Fruit fly (Drosophila melanogaster): ENCODE data around the gene ppk21.

Gene ppk21

dm6 chr3R:29708322-29708721 lies 43.7 kb downstream of the ppk21 start:
- TF ChIP-seq Hr83 (GFP tag; optimal IDR thresholded peaks at IDR 0.05; ENCODE audit: poor library complexity, severe bottlenecking) (no peak), lola (GFP tag; optimal IDR thresholded peaks at IDR 0.05) (no peak), br (GFP tag; optimal IDR thresholded peaks at IDR 0.05) (no peak), psq (GFP tag; optimal IDR thresholded peaks at IDR 0.05) (no peak), OdsH (GFP tag; optimal IDR thresholded peaks at IDR 0.05) (no peak), Sp1 (GFP tag; optimal IDR thresholded peaks at IDR 0.05) (no peak), brk (GFP tag; optimal IDR thresholded peaks at IDR 0.05) (no peak), jim (GFP tag; optimal IDR thresholded peaks at IDR 0.05) (no peak), sv (GFP tag; optimal IDR thresholded peaks at IDR 0.05) (no peak), GATAd (GFP tag; optimal IDR thresholded peaks at IDR 0.05) (no peak), Hnf4 (GFP tag; optimal IDR thresholded peaks at IDR 0.05) (no peak), dmrt93B (GFP tag; optimal IDR thresholded peaks at IDR 0.05) (no peak), Hr78 (GFP tag; optimal IDR thresholded peaks at IDR 0.05) (no peak), dsf (GFP tag; optimal IDR thresholded peaks at IDR 0.05; ENCODE audit: borderline replicate concordance) (no peak), Abd-B (GFP tag; optimal IDR thresholded peaks at IDR 0.05) (no peak)

DNA sequence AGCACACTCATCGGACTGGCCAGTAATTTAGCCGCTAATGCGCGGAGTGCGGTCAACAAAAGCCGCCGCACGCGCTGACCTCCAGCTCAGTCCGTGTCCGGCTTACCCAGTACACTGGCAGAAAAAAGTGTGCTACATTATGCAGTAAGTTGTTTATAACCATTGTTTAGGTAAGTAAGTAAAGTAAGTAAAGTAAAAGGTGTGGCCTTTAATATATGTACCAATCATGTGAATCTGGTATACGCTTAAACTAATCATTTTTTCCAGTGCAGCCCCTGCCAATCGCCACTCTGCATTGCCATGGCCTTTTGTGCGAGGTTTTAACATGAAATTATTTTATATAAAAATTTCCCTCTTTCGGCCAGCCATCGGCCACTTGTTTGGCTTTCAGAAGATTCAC lies 46.9 kb downstream of the ppk21 start:
- no peak for TF ChIP-seq woc (GFP tag; optimal IDR thresholded peaks at IDR 0.05)
- TF ChIP-seq Dif (GFP tag; optimal IDR thresholded peaks at IDR 0.05; ENCODE audit: partially characterized antibody), result no peak
- no peak for TF ChIP-seq Dfd (GFP tag; optimal IDR thresholded peaks at IDR 0.05)
- TF ChIP-seq ey (GFP tag; optimal IDR thresholded peaks at IDR 0.05), result no peak

dm6 chr3R:29714314-29714713 lies 49.7 kb downstream of the ppk21 start, which contains the start of gene Obp99d:
Obp99d (plus strand) TSS chr3R:29714505.
- no peak for TF ChIP-seq rgr (GFP tag; optimal IDR thresholded peaks at IDR 0.05)
- no peak for TF ChIP-seq dl (GFP tag; optimal IDR thresholded peaks at IDR 0.05; ENCODE audit: insufficient read depth in 1 of 2, partially characterized antibody in 2 of 2)
- TF ChIP-seq h (GFP tag; optimal IDR thresholded peaks at IDR 0.05), result no peak
- no peak for TF ChIP-seq Rel (GFP tag; optimal IDR thresholded peaks at IDR 0.05)
- no peak for TF ChIP-seq Rel (tag; optimal IDR thresholded peaks at IDR 0.05)
- TF ChIP-seq GATAd (GFP tag; optimal IDR thresholded peaks at IDR 0.05), result no peak
- TF ChIP-seq Abd-B (GFP tag; optimal IDR thresholded peaks at IDR 0.05), result no peak
- TF ChIP-seq Sp1 (GFP tag; optimal IDR thresholded peaks at IDR 0.05), result no peak
- no peak for TF ChIP-seq fru (GFP tag; optimal IDR thresholded peaks at IDR 0.05)
- no peak for TF ChIP-seq Vsx2 (GFP tag; optimal IDR thresholded peaks at IDR 0.05; ENCODE audit: partially characterized antibody)
- no peak for TF ChIP-seq Hr83 (GFP tag; optimal IDR thresholded peaks at IDR 0.05; ENCODE audit: poor library complexity, severe bottlenecking)
- no peak for TF ChIP-seq dmrt93B (GFP tag; optimal IDR thresholded peaks at IDR 0.05)
- no peak for TF ChIP-seq psq (GFP tag; optimal IDR thresholded peaks at IDR 0.05)
- TF ChIP-seq Dif (GFP tag; optimal IDR thresholded peaks at IDR 0.05; ENCODE audit: partially characterized antibody), result no peak
- no peak for TF ChIP-seq sage (GFP tag; optimal IDR thresholded peaks at IDR 0.05)
- no peak for TF ChIP-seq N (GFP tag; optimal IDR thresholded peaks at IDR 0.05)

DNA sequence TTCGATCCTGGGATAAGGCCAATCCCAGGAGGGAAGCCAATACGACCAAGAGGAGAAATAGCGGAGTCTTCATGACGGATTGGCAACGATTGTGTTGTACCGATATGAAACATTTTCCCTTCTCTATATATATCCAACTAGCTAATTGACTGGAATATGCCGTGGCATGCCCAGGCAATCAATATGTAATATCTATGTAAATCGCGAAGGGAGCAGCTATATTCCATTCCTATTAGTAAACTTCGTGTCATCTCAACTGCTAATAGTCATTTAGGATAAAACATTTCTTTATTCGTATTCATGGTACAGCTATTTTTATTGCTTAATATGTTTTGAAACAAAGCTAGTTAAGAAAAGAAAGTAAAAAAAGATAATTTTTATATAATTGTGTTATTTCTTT lies 50.7 kb downstream of the ppk21 start, which contains the start of gene Dup99B:
Gene Dup99B, minus strand, starts transcription at position 101 of the 400 bp plus-strand sequence.
- no peak for TF ChIP-seq Mio (GFP tag; optimal IDR thresholded peaks at IDR 0.05)
- TF ChIP-seq GATAd (GFP tag; optimal IDR thresholded peaks at IDR 0.05), result no peak
- TF ChIP-seq CG9705 (GFP tag; optimal IDR thresholded peaks at IDR 0.05), result no peak
- TF ChIP-seq lola (GFP tag; optimal IDR thresholded peaks at IDR 0.05), result no peak
- no peak for TF ChIP-seq foxo (GFP tag; optimal IDR thresholded peaks at IDR 0.05)
- no peak for TF ChIP-seq fru (GFP tag; optimal IDR thresholded peaks at IDR 0.05)
- TF ChIP-seq woc (GFP tag; optimal IDR thresholded peaks at IDR 0.05), result no peak
- no peak for TF ChIP-seq psq (GFP tag; optimal IDR thresholded peaks at IDR 0.05)
- no peak for TF ChIP-seq Hnf4 (GFP tag; optimal IDR thresholded peaks at IDR 0.05)
- TF ChIP-seq Dif (GFP tag; optimal IDR thresholded peaks at IDR 0.05; ENCODE audit: partially characterized antibody), result no peak
- no peak for TF ChIP-seq CG32264 (GFP tag; optimal IDR thresholded peaks at IDR 0.05)
- no peak for TF ChIP-seq usp (GFP tag; optimal IDR thresholded peaks at IDR 0.05)
- no peak for TF ChIP-seq pan (optimal IDR thresholded peaks at IDR 0.05)
- TF ChIP-seq rgr (GFP tag; optimal IDR thresholded peaks at IDR 0.05), result no peak
- TF ChIP-seq Myc (optimal IDR thresholded peaks at IDR 0.05), result no peak
- no peak for TF ChIP-seq Vsx2 (GFP tag; optimal IDR thresholded peaks at IDR 0.05; ENCODE audit: partially characterized antibody)
- TF ChIP-seq h (GFP tag; optimal IDR thresholded peaks at IDR 0.05), result no peak
- no peak for TF ChIP-seq tai (GFP tag; optimal IDR thresholded peaks at IDR 0.05)
- no peak for TF ChIP-seq Abd-B (GFP tag; optimal IDR thresholded peaks at IDR 0.05)
- no peak for TF ChIP-seq HLH106 (tag; optimal IDR thresholded peaks at IDR 0.05)

Data from whole organism, wandering third instar larva.